Fruit fly (Drosophila melanogaster) whole organism: ENCODE data around the gene CG42671.

Experiments
- Dll ChIP-seq: fragments of >200 bp; optimal IDR thresholded peaks from 2 replicates; lab custom pipeline; 2017
- EcR ChIP-seq, 2 experiments: fragments of >200 bp; optimal IDR thresholded peaks; 2 replicates each; lab custom pipeline; 2017; ENCODE audit warnings: missing biosample characterization in 2 of 2, missing genetic modification characterization in 2 of 2, missing genetic modification reagents in 2 of 2
- pan ChIP-seq: fragments of >200 bp; optimal IDR thresholded peaks from 2 replicates; lab custom pipeline; 2017
- psq ChIP-seq: fragments of >200 bp; optimal IDR thresholded peaks from 2 replicates; lab custom pipeline; 2017
- usp ChIP-seq: fragments of >200 bp; optimal IDR thresholded peaks from 2 replicates; lab custom pipeline; 2017; ENCODE audit warnings: missing biosample characterization, missing genetic modification characterization, mixed read lengths

dm6 chr3L:11262159-11262558, 47.9 kb downstream of the CG42671 start:
- no peak for TF ChIP-seq EcR (GFP tag; optimal IDR thresholded peaks at IDR 0.05; lab: Kevin White, UChicago)
- TF ChIP-seq Dll (lab: Kevin White, UChicago) = no peak
- no peak for TF ChIP-seq psq (lab: Kevin White, UChicago)
- no peak for TF ChIP-seq pan (lab: Kevin White, UChicago)
- TF ChIP-seq usp = no peak
